In genomic region chr3R:29617197-29617596, dm6 we compare ENCODE assay signal across 1 fruit fly cellular context.
TF ChIP-seq lines count a peak whose summit lies in the region.

No protein-coding gene starts in this region.

TF ChIP-seq in whole organism, embryonic, 481 proteins besides CTCF, POLR2A, EP300 and RAD21 (continued from another document and continues in another):
- no peak for TF ChIP-seq ssp (GFP tag; IDR thresholded peaks at IDR 0.05; lab: Robert Waterston, UW)
- peak; percentile 42 for TF ChIP-seq CG11504 (tag; optimal IDR thresholded peaks at IDR 0.05; lab: Kevin White, UChicago)
- no peak for TF ChIP-seq CG11695 (GFP tag; IDR thresholded peaks at IDR 0.05; lab: Robert Waterston, UW)
- no peak for TF ChIP-seq fu2 (GFP tag; optimal IDR thresholded peaks at IDR 0.05; lab: Kevin White, UChicago)
- TF ChIP-seq dmrt11E (tag; optimal IDR thresholded peaks at IDR 0.05; lab: Kevin White, UChicago) = no peak
- TF ChIP-seq tna (GFP tag; IDR thresholded peaks at IDR 0.05; lab: Robert Waterston, UW; ENCODE audit: partially characterized antibody) = no peak
- TF ChIP-seq CG3726 (GFP tag; IDR thresholded peaks at IDR 0.05; lab: Robert Waterston, UW) = no peak
- TF ChIP-seq CG17359 (tag; optimal IDR thresholded peaks at IDR 0.05; lab: Kevin White, UChicago) = peak; percentile 10
- no peak for TF ChIP-seq Asciz (GFP tag; optimal IDR thresholded peaks at IDR 0.05; lab: Kevin White, UChicago)
- TF ChIP-seq Tbp (GFP tag; optimal IDR thresholded peaks at IDR 0.05; lab: Kevin White, UChicago) = no peak
- no peak for TF ChIP-seq CG3995 (GFP tag; optimal IDR thresholded peaks at IDR 0.05; lab: Kevin White, UChicago)
- TF ChIP-seq HLH3B (GFP tag; IDR thresholded peaks at IDR 0.05; lab: Robert Waterston, UW) = 0 out of 2 replicates have a peak, but pooled peaks have one; percentile 25
- TF ChIP-seq TFAM (GFP tag; optimal IDR thresholded peaks at IDR 0.05; lab: Kevin White, UChicago) = no peak
- no peak for TF ChIP-seq CG4730 (GFP tag; IDR thresholded peaks at IDR 0.05; lab: Robert Waterston, UW)
- no peak for TF ChIP-seq fd102C (GFP tag; optimal IDR thresholded peaks at IDR 0.05; lab: Kevin White, UChicago)
- TF ChIP-seq MTF-1 (GFP tag; optimal IDR thresholded peaks at IDR 0.05; lab: Kevin White, UChicago; ENCODE audit: borderline replicate concordance) = no peak
- no peak for TF ChIP-seq Fer2 (tag; optimal IDR thresholded peaks at IDR 0.05; lab: Kevin White, UChicago)
- peak; percentile 12 for TF ChIP-seq Hmr (GFP tag; optimal IDR thresholded peaks at IDR 0.05; lab: Kevin White, UChicago)
- TF ChIP-seq Optix (GFP tag; IDR thresholded peaks at IDR 0.05; lab: Robert Waterston, UW) = no peak
- no peak for TF ChIP-seq CHES-1-like (GFP tag; optimal IDR thresholded peaks at IDR 0.05; lab: Kevin White, UChicago)
- 0 out of 2 replicates have a peak, but pooled peaks have one; percentile 18 for TF ChIP-seq Ptx1 (GFP tag; IDR thresholded peaks at IDR 0.05; lab: Robert Waterston, UW)
- TF ChIP-seq NfI (GFP tag; optimal IDR thresholded peaks at IDR 0.05; lab: Kevin White, UChicago) = no peak
- TF ChIP-seq CG9609 (GFP tag; optimal IDR thresholded peaks at IDR 0.05; lab: Kevin White, UChicago) = no peak
- no peak for TF ChIP-seq CG2116 (GFP tag; optimal IDR thresholded peaks at IDR 0.05; lab: Kevin White, UChicago)
- TF ChIP-seq CG43689 (GFP tag; IDR thresholded peaks at IDR 0.05; lab: Robert Waterston, UW) = no peak
- no peak for TF ChIP-seq CG9797 (GFP tag; optimal IDR thresholded peaks at IDR 0.05; lab: Kevin White, UChicago)
- TF ChIP-seq HLH4C (GFP tag; IDR thresholded peaks at IDR 0.05; lab: Robert Waterston, UW; ENCODE audit: partially characterized antibody) = no peak
- no peak for TF ChIP-seq NC2β (GFP tag; optimal IDR thresholded peaks at IDR 0.05; lab: Kevin White, UChicago)
- no peak for TF ChIP-seq hbn (GFP tag; IDR thresholded peaks at IDR 0.05; lab: Robert Waterston, UW; ENCODE audit: partially characterized antibody)
- peak; percentile 50 for TF ChIP-seq lab (GFP tag; optimal IDR thresholded peaks at IDR 0.05; lab: Kevin White, UChicago)
- no peak for TF ChIP-seq Dbx (GFP tag; IDR thresholded peaks at IDR 0.05; lab: Robert Waterston, UW)
- no peak for TF ChIP-seq fd64A (GFP tag; optimal IDR thresholded peaks at IDR 0.05; lab: Kevin White, UChicago)
- no peak for TF ChIP-seq ap (GFP tag; IDR thresholded peaks at IDR 0.05; lab: Robert Waterston, UW)
- TF ChIP-seq cato (GFP tag; optimal IDR thresholded peaks at IDR 0.05; lab: Kevin White, UChicago; ENCODE audit: borderline replicate concordance) = no peak
- TF ChIP-seq D19A (tag; optimal IDR thresholded peaks at IDR 0.05; lab: Kevin White, UChicago) = no peak
- no peak for TF ChIP-seq Elba2 (GFP tag; optimal IDR thresholded peaks at IDR 0.05; lab: Kevin White, UChicago)
- TF ChIP-seq hth (optimal IDR thresholded peaks at IDR 0.05; lab: Kevin White, UChicago) = no peak
- TF ChIP-seq dati (GFP tag; IDR thresholded peaks at IDR 0.05; lab: Robert Waterston, UW) = no peak
- no peak for TF ChIP-seq slp2 (GFP tag; optimal IDR thresholded peaks at IDR 0.05; lab: Kevin White, UChicago)
- no peak for TF ChIP-seq twi (tag; optimal IDR thresholded peaks at IDR 0.05; lab: Kevin White, UChicago)
- no peak for TF ChIP-seq jing (GFP tag; optimal IDR thresholded peaks at IDR 0.05; lab: Kevin White, UChicago)
- no peak for TF ChIP-seq corto (GFP tag; optimal IDR thresholded peaks at IDR 0.05; lab: Kevin White, UChicago)
- TF ChIP-seq CG31365 (tag; optimal IDR thresholded peaks at IDR 0.05; lab: Kevin White, UChicago) = no peak
- TF ChIP-seq CG14441 (GFP tag; IDR thresholded peaks at IDR 0.05; lab: Robert Waterston, UW) = 0 out of 2 replicates have a peak, but pooled peaks have one; percentile 35
- TF ChIP-seq slou (GFP tag; optimal IDR thresholded peaks at IDR 0.05; lab: Kevin White, UChicago) = no peak
- no peak for TF ChIP-seq C15 (GFP tag; IDR thresholded peaks at IDR 0.05; lab: Robert Waterston, UW)
- peak; percentile 2 for TF ChIP-seq CG10267 (tag; optimal IDR thresholded peaks at IDR 0.05; lab: Kevin White, UChicago)
- no peak for TF ChIP-seq Six4 (GFP tag; optimal IDR thresholded peaks at IDR 0.05; lab: Kevin White, UChicago)
- peak; percentile 51 for TF ChIP-seq CG18599 (GFP tag; optimal IDR thresholded peaks at IDR 0.05; lab: Kevin White, UChicago)
- TF ChIP-seq CG10274 (GFP tag; optimal IDR thresholded peaks at IDR 0.05; lab: Kevin White, UChicago) = no peak
- no peak for TF ChIP-seq Usf (GFP tag; optimal IDR thresholded peaks at IDR 0.05; lab: Kevin White, UChicago)
- TF ChIP-seq CG4617 (GFP tag; optimal IDR thresholded peaks at IDR 0.05; lab: Kevin White, UChicago; ENCODE audit: borderline replicate concordance) = no peak
- no peak for TF ChIP-seq lilli (GFP tag; optimal IDR thresholded peaks at IDR 0.05; lab: Kevin White, UChicago)
- no peak for TF ChIP-seq Eip74EF (GFP tag; optimal IDR thresholded peaks at IDR 0.05; lab: Kevin White, UChicago)
- no peak for TF ChIP-seq HHEX (GFP tag; optimal IDR thresholded peaks at IDR 0.05; lab: Kevin White, UChicago)
- no peak for TF ChIP-seq CG12155 (GFP tag; optimal IDR thresholded peaks at IDR 0.05; lab: Kevin White, UChicago)
- TF ChIP-seq CG10654 (GFP tag; optimal IDR thresholded peaks at IDR 0.05; lab: Kevin White, UChicago) = no peak
- TF ChIP-seq CG33213 (GFP tag; optimal IDR thresholded peaks at IDR 0.05; lab: Kevin White, UChicago) = no peak
- TF ChIP-seq YL-1 (GFP tag; optimal IDR thresholded peaks at IDR 0.05; lab: Kevin White, UChicago) = no peak
- TF ChIP-seq Sry-β (GFP tag; optimal IDR thresholded peaks at IDR 0.05; lab: Kevin White, UChicago) = no peak
- no peak for TF ChIP-seq sc (optimal IDR thresholded peaks at IDR 0.05; lab: Kevin White, UChicago)
- no peak for TF ChIP-seq sc (GFP tag; optimal IDR thresholded peaks at IDR 0.05; lab: Kevin White, UChicago)
- no peak for TF ChIP-seq CG2202 (tag; optimal IDR thresholded peaks at IDR 0.05; lab: Kevin White, UChicago)
- no peak for TF ChIP-seq CG7963 (GFP tag; IDR thresholded peaks at IDR 0.05; lab: Robert Waterston, UW; ENCODE audit: partially characterized antibody)
- TF ChIP-seq bigmax (GFP tag; optimal IDR thresholded peaks at IDR 0.05; lab: Kevin White, UChicago) = no peak
- TF ChIP-seq CG17612 (GFP tag; IDR thresholded peaks at IDR 0.05; lab: Robert Waterston, UW) = no peak
- TF ChIP-seq klu (GFP tag; IDR thresholded peaks at IDR 0.05; lab: Robert Waterston, UW) = no peak
- TF ChIP-seq Med (GFP tag; lab: Kevin White, UChicago) = no peak
- TF ChIP-seq yki (optimal IDR thresholded peaks at IDR 0.05; lab: Kevin White, UChicago) = no peak
- no peak for TF ChIP-seq CG15479 (GFP tag; optimal IDR thresholded peaks at IDR 0.05; lab: Kevin White, UChicago)
- no peak for TF ChIP-seq CG18619 (GFP tag; optimal IDR thresholded peaks at IDR 0.05; lab: Kevin White, UChicago)
- TF ChIP-seq Hr51 (GFP tag; optimal IDR thresholded peaks at IDR 0.05; lab: Kevin White, UChicago) = no peak
- TF ChIP-seq CG9727 (GFP tag; optimal IDR thresholded peaks at IDR 0.05; lab: Kevin White, UChicago) = no peak
- TF ChIP-seq lbe (GFP tag; optimal IDR thresholded peaks at IDR 0.05; lab: Kevin White, UChicago) = no peak
- TF ChIP-seq CG6689 (GFP tag; IDR thresholded peaks at IDR 0.05; lab: Robert Waterston, UW) = no peak
- TF ChIP-seq Dip2 (GFP tag; IDR thresholded peaks at IDR 0.05; lab: Robert Waterston, UW) = no peak
- no peak for TF ChIP-seq CG8290 (GFP tag; optimal IDR thresholded peaks at IDR 0.05; lab: Kevin White, UChicago)
- TF ChIP-seq CG8290 (tag; optimal IDR thresholded peaks at IDR 0.05; lab: Kevin White, UChicago) = no peak
- no peak for TF ChIP-seq CG15073 (GFP tag; optimal IDR thresholded peaks at IDR 0.05; lab: Kevin White, UChicago)
- TF ChIP-seq CG32532 (GFP tag; IDR thresholded peaks at IDR 0.05; lab: Robert Waterston, UW) = peak; percentile 38; the same call in 1 of the 2 replicates
- TF ChIP-seq CG1647 (GFP tag; optimal IDR thresholded peaks at IDR 0.05; lab: Kevin White, UChicago) = no peak
- no peak for TF ChIP-seq E2f1 (GFP tag; IDR thresholded peaks at IDR 0.05; lab: Robert Waterston, UW)
- no peak for TF ChIP-seq D (optimal IDR thresholded peaks at IDR 0.05; lab: Kevin White, UChicago)
- no peak for TF ChIP-seq D (GFP tag; optimal IDR thresholded peaks at IDR 0.05; lab: Kevin White, UChicago)
- no peak for TF ChIP-seq CG10462 (GFP tag; optimal IDR thresholded peaks at IDR 0.05; lab: Kevin White, UChicago)
- no peak for TF ChIP-seq sob (GFP tag; IDR thresholded peaks at IDR 0.05; lab: Robert Waterston, UW)
- TF ChIP-seq ken (GFP tag; IDR thresholded peaks at IDR 0.05; lab: Robert Waterston, UW) = no peak
- TF ChIP-seq CG7839 (tag; optimal IDR thresholded peaks at IDR 0.05; lab: Kevin White, UChicago) = peak; percentile 23
- TF ChIP-seq pan (optimal IDR thresholded peaks at IDR 0.05; lab: Kevin White, UChicago) = no peak
- TF ChIP-seq pan (GFP tag; optimal IDR thresholded peaks at IDR 0.05 in 1 of 2, IDR thresholded peaks at IDR 0.05 in 1 of 2) = no peak
- TF ChIP-seq Sry-δ (GFP tag; optimal IDR thresholded peaks at IDR 0.05; lab: Kevin White, UChicago) = no peak
- TF ChIP-seq Camta (GFP tag; optimal IDR thresholded peaks at IDR 0.05; lab: Kevin White, UChicago) = no peak
- TF ChIP-seq MESR4 (GFP tag; optimal IDR thresholded peaks at IDR 0.05; lab: Kevin White, UChicago) = no peak
- no peak for TF ChIP-seq CG17568 (GFP tag; optimal IDR thresholded peaks at IDR 0.05; lab: Kevin White, UChicago)
- TF ChIP-seq Xrp1 (GFP tag; IDR thresholded peaks at IDR 0.05; lab: Robert Waterston, UW) = peak; percentile 46; the same call in 1 of the 2 replicates
- TF ChIP-seq dysf (GFP tag; IDR thresholded peaks at IDR 0.05; lab: Robert Waterston, UW) = 0 out of 3 replicates have a peak, but pooled peaks have one; percentile 10
- no peak for TF ChIP-seq CG14014 (GFP tag; IDR thresholded peaks at IDR 0.05; lab: Robert Waterston, UW)
- TF ChIP-seq sens (GFP tag; lab: Kevin White, UChicago) = no peak
- no peak for TF ChIP-seq sqz (GFP tag; optimal IDR thresholded peaks at IDR 0.05; lab: Kevin White, UChicago)
- no peak for TF ChIP-seq Atf-2 (GFP tag; optimal IDR thresholded peaks at IDR 0.05; lab: Kevin White, UChicago)
- no peak for TF ChIP-seq abd-A (tag; optimal IDR thresholded peaks at IDR 0.05; lab: Kevin White, UChicago)
- no peak for TF ChIP-seq hb (GFP tag; IDR thresholded peaks at IDR 0.05; lab: Robert Waterston, UW; ENCODE audit: partially characterized antibody)
- no peak for TF ChIP-seq CG5180 (GFP tag; optimal IDR thresholded peaks at IDR 0.05; lab: Kevin White, UChicago)
- TF ChIP-seq scrt (GFP tag; optimal IDR thresholded peaks at IDR 0.05; lab: Kevin White, UChicago) = no peak
- peak; percentile 4 for TF ChIP-seq unpg (GFP tag; optimal IDR thresholded peaks at IDR 0.05; lab: Kevin White, UChicago)
- no peak for TF ChIP-seq run (tag; optimal IDR thresholded peaks at IDR 0.05; lab: Kevin White, UChicago)
- TF ChIP-seq CG6654 (GFP tag; optimal IDR thresholded peaks at IDR 0.05; lab: Kevin White, UChicago) = no peak
- TF ChIP-seq CG34422 (GFP tag; IDR thresholded peaks at IDR 0.05; lab: Robert Waterston, UW) = no peak
- TF ChIP-seq CG12299 (tag; optimal IDR thresholded peaks at IDR 0.05; lab: Kevin White, UChicago) = no peak
- no peak for TF ChIP-seq CG12942 (GFP tag; optimal IDR thresholded peaks at IDR 0.05; lab: Kevin White, UChicago)
- TF ChIP-seq CG14667 (GFP tag; IDR thresholded peaks at IDR 0.05; lab: Robert Waterston, UW) = no peak
- no peak for TF ChIP-seq pho (GFP tag; optimal IDR thresholded peaks at IDR 0.05; lab: Kevin White, UChicago)
- TF ChIP-seq Myb (GFP tag; optimal IDR thresholded peaks at IDR 0.05; lab: Kevin White, UChicago) = no peak
- no peak for TF ChIP-seq CG16813 (GFP tag; IDR thresholded peaks at IDR 0.05; lab: Robert Waterston, UW; ENCODE audit: partially characterized antibody)
- no peak for TF ChIP-seq btn (GFP tag; optimal IDR thresholded peaks at IDR 0.05; lab: Kevin White, UChicago)
- TF ChIP-seq CG3065 (GFP tag; optimal IDR thresholded peaks at IDR 0.05; lab: Kevin White, UChicago) = no peak
- no peak for TF ChIP-seq H2.0 (GFP tag; IDR thresholded peaks at IDR 0.05; lab: Robert Waterston, UW)
- TF ChIP-seq kah (GFP tag; optimal IDR thresholded peaks at IDR 0.05; lab: Kevin White, UChicago) = no peak
- TF ChIP-seq CG5953 (GFP tag; IDR thresholded peaks at IDR 0.05; lab: Robert Waterston, UW) = no peak
- no peak for TF ChIP-seq CG13287 (GFP tag; IDR thresholded peaks at IDR 0.05; lab: Robert Waterston, UW; ENCODE audit: partially characterized antibody)
- no peak for TF ChIP-seq CG4820 (GFP tag; optimal IDR thresholded peaks at IDR 0.05; lab: Kevin White, UChicago)
- TF ChIP-seq aop (GFP tag; IDR thresholded peaks at IDR 0.05; lab: Robert Waterston, UW) = no peak
- TF ChIP-seq chif (GFP tag; optimal IDR thresholded peaks at IDR 0.05; lab: Kevin White, UChicago) = no peak
- no peak for TF ChIP-seq Hr3 (GFP tag; optimal IDR thresholded peaks at IDR 0.05; lab: Kevin White, UChicago)
- TF ChIP-seq CG11696 (GFP tag; IDR thresholded peaks at IDR 0.05; lab: Robert Waterston, UW) = peak; percentile 70
- TF ChIP-seq zfh2 (GFP tag; optimal IDR thresholded peaks at IDR 0.05; lab: Kevin White, UChicago) = no peak
- no peak for TF ChIP-seq Mes4 (GFP tag; optimal IDR thresholded peaks at IDR 0.05; lab: Kevin White, UChicago)
- TF ChIP-seq CG13296 (GFP tag; optimal IDR thresholded peaks at IDR 0.05; lab: Kevin White, UChicago) = peak; percentile 25
- TF ChIP-seq CG4282 (GFP tag; optimal IDR thresholded peaks at IDR 0.05; lab: Kevin White, UChicago) = no peak
- TF ChIP-seq CG3281 (GFP tag; optimal IDR thresholded peaks at IDR 0.05; lab: Kevin White, UChicago) = peak; percentile 22
- TF ChIP-seq al (GFP tag; IDR thresholded peaks at IDR 0.05; lab: Robert Waterston, UW) = no peak
- no peak for TF ChIP-seq CG3847 (GFP tag; IDR thresholded peaks at IDR 0.05; lab: Robert Waterston, UW)
- TF ChIP-seq CG18764 (GFP tag; optimal IDR thresholded peaks at IDR 0.05; lab: Kevin White, UChicago) = no peak
- no peak for TF ChIP-seq p53 (GFP tag; optimal IDR thresholded peaks at IDR 0.05; lab: Kevin White, UChicago)
- no peak for TF ChIP-seq disco-r (GFP tag; optimal IDR thresholded peaks at IDR 0.05; lab: Kevin White, UChicago)
- no peak for TF ChIP-seq Hsf (GFP tag; optimal IDR thresholded peaks at IDR 0.05; lab: Kevin White, UChicago)
- no peak for TF ChIP-seq CG2889 (GFP tag; IDR thresholded peaks at IDR 0.05; lab: Robert Waterston, UW)
- no peak for TF ChIP-seq CG31224 (GFP tag; IDR thresholded peaks at IDR 0.05; lab: Robert Waterston, UW)
- no peak for TF ChIP-seq CG4424 (GFP tag; optimal IDR thresholded peaks at IDR 0.05; lab: Kevin White, UChicago)
